Worm (Caenorhabditis elegans) whole organism, L4/young adult: Measurements from ENCODE around the gene kcc-1.

Source experiments
- W03F9.2 ChIP-seq: fragments of 150-350 bp; optimal IDR thresholded peaks from 2 replicates; lab custom pipeline; 2014; ENCODE audit warnings: missing biosample characterization, missing genetic modification characterization
- dao-5 ChIP-seq: sonication (generic microtip); optimal IDR thresholded peaks from 2 replicates; lab custom pipeline; 2016; ENCODE audit warnings: missing genotype, missing genetic modification characterization, moderate library complexity, missing compliant biosample characterization
- him-1 ChIP-seq: sonication (generic microtip); optimal IDR thresholded peaks from 2 replicates; lab custom pipeline; 2016; ENCODE audit warnings: missing genotype, missing genetic modification reagents, missing genetic modification characterization, missing compliant biosample characterization

DNA sequence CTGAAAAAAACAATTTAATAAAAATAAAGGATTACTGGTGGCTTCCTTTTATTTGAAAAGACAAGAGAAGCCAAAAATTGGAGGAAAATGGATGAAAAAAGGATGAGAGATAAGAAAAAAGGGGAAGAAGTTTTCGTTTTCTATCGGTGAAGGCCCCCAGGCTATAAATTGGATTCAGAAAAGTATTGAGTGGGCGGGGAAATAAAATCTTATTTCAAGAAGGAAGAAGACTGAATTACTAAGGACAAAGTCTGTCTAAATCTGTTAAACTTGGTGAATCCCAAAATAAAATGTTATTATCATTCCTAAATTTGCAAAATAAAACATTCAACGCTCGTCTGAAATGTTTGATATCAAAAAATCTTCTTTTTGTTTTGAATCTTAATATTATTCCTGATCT is 16.0 kb downstream of the kcc-1 start:
- TF ChIP-seq W03F9.2 (tag; lab: Kevin White, UChicago) (no peak), him-1 (no peak), dao-5 (no peak)
